Fruit fly (Drosophila melanogaster): ENCODE results near the gene CG7655.
A peak's percentile ranks its signal among the peaks of the same experiment; 100 is the strongest.

DNA sequence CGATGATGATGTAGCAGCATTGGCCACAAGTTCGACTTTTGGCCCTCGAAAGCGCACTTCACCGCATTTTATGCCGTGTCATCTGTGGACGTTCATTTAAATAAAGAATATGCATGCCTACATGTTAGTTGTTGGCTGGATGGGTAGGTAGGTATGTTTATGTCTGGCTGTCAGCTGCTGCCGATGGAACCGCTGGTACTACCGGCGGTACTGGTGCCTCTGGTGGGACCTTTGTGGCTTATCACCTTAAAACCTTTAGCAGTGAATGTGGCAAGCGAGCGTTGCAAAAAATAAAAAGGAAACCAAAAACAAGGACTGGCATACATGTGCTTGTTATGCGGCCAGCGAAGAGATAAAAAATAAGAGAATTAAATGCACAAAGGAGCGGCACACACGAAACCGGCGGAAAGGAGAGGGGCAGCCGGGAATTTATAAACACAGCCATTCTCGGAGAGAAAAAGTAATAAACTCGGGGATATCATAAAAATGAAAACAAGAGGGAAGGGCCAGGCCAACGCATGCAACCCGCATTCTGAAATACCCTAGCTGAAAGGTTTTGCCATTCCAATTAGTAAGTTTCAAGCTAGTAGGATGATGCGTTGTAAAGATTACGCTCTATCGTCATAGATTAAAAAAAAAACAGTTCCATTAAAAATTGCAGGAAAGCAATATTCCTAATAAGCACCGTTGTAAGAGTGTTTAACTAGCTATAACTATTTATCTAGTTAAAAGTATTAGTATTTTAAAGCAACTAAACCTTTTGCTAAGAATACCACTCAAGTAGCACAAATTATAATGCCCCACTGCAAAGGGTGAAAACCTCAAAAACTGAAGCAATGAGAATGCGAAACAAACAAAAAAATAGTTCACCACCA, 19.7 kb downstream of the CG7655 start:
- TF ChIP-seq CG42726 (GFP tag; IDR thresholded peaks at IDR 0.05; ENCODE audit: partially characterized antibody) (no peak), psq (GFP tag; optimal IDR thresholded peaks at IDR 0.05) (peak; percentile 10), CG6272 (GFP tag; IDR thresholded peaks at IDR 0.05) (no peak), CG14050 (GFP tag; IDR thresholded peaks at IDR 0.05) (no peak), CG7963 (GFP tag; IDR thresholded peaks at IDR 0.05; ENCODE audit: partially characterized antibody) (no peak), CG2120 (GFP tag; optimal IDR thresholded peaks at IDR 0.05) (no peak), CTCF (GFP tag; optimal IDR thresholded peaks at IDR 0.05) (no peak), CG16779 (GFP tag; IDR thresholded peaks at IDR 0.05) (no peak), pho (GFP tag; optimal IDR thresholded peaks at IDR 0.05) (no peak)
